Worm (Caenorhabditis elegans) whole organism, mixed stage, embryonic: ENCODE data around the gene T04F3.5.

Experiments used
- M03D4.4 ChIP-seq: sonication (generic microtip); optimal IDR thresholded peaks from 2 replicates; lab custom pipeline; 2017; ENCODE audit warnings: mild to moderate bottlenecking, missing genetic modification characterization, missing compliant biosample characterization
- ceh-83 ChIP-seq: fragments of 200-800 bp; sonication (Bioruptor generic); optimal IDR thresholded peaks from 2 replicates; lab custom pipeline; 2018; ENCODE audit warnings: mild to moderate bottlenecking, missing genetic modification characterization, missing compliant biosample characterization
- elt-1 ChIP-seq: sonication (generic microtip); optimal IDR thresholded peaks from 2 replicates; lab custom pipeline; 2017; ENCODE audit warnings: missing genetic modification characterization, mild to moderate bottlenecking, missing compliant biosample characterization, antibody characterized with exemption, moderate library complexity, borderline replicate concordance; ENCODE audit not compliant: insufficient read depth
- elt-3 ChIP-seq: fragments of 150-350 bp; optimal IDR thresholded peaks from 2 replicates; lab custom pipeline; 2014; ENCODE audit warnings: missing biosample characterization, missing genetic modification characterization
- nhr-12 ChIP-seq: fragments of 150-350 bp; optimal IDR thresholded peaks from 2 replicates; lab custom pipeline; 2014; ENCODE audit warnings: missing biosample characterization, missing genetic modification characterization
- nhr-76 ChIP-seq: sonication (generic microtip); optimal IDR thresholded peaks from 2 replicates; lab custom pipeline; 2017; ENCODE audit warnings: missing biosample characterization, missing genetic modification characterization
- snpc-4 ChIP-seq: fragments of 150-350 bp; optimal IDR thresholded peaks from 2 replicates; lab custom pipeline; 2014; ENCODE audit warnings: missing biosample characterization, missing genetic modification characterization
- unc-39 ChIP-seq: fragments of 150-350 bp; optimal IDR thresholded peaks from 2 replicates; lab custom pipeline; 2014; ENCODE audit warnings: missing biosample characterization, missing genetic modification characterization
- unc-62 ChIP-seq: fragments of 150-350 bp; optimal IDR thresholded peaks from 2 replicates; lab custom pipeline; 2014; ENCODE audit warnings: missing biosample characterization, missing genetic modification reagents, missing genetic modification characterization
- ztf-11 ChIP-seq: fragments of 150-350 bp; optimal IDR thresholded peaks from 2 replicates; lab custom pipeline; 2014; ENCODE audit warnings: missing biosample characterization, missing genetic modification characterization

- TF ChIP-seq ztf-11 (tag; lab: Kevin White, UChicago), result no peak
- TF ChIP-seq nhr-12 (tag; lab: Kevin White, UChicago), result no peak
- no peak for TF ChIP-seq nhr-76 (tag; lab: Kevin White, UChicago)
- no peak for TF ChIP-seq unc-62 (GFP tag; lab: Kevin White, UChicago)
- TF ChIP-seq unc-39, result no peak
- TF ChIP-seq elt-3 (tag; lab: Kevin White, UChicago), result no peak
- TF ChIP-seq elt-1 (tag; lab: Kevin White, UChicago), result no peak
- TF ChIP-seq ceh-83 (GFP tag; lab: Kevin White, UChicago), result no peak
- no peak for TF ChIP-seq M03D4.4 (tag; lab: Kevin White, UChicago)
- TF ChIP-seq snpc-4 (tag; lab: Kevin White, UChicago), result no peak
Measured at ce11 chrV:11760371-11760770, at the start of gene T04F3.5.
